Fruit fly (Drosophila melanogaster): ENCODE data around the gene eag.
A peak's percentile ranks its signal among the peaks of the same experiment; 100 is the strongest.

dm6 chrX:15023826-15024545 is 68.7 kb downstream of the eag start, which contains the start of gene be:
- TF ChIP-seq OdsH (GFP tag; optimal IDR thresholded peaks at IDR 0.05) (peak; percentile 32), dsx (GFP tag; optimal IDR thresholded peaks at IDR 0.05; ENCODE audit: poor library complexity, severe bottlenecking) (peak; percentile 59), fkh (GFP tag; optimal IDR thresholded peaks at IDR 0.05) (no peak), topi (GFP tag; optimal IDR thresholded peaks at IDR 0.05) (no peak), CG1621 (tag; optimal IDR thresholded peaks at IDR 0.05) (no peak), CG6792 (GFP tag; optimal IDR thresholded peaks at IDR 0.05) (peak; percentile 56), acj6 (GFP tag; optimal IDR thresholded peaks at IDR 0.05) (peak; percentile 14), Hr39 (GFP tag; optimal IDR thresholded peaks at IDR 0.05) (no peak)
